ENCODE assay signal across 3 worm cellular contexts in the genomic region with DNA sequence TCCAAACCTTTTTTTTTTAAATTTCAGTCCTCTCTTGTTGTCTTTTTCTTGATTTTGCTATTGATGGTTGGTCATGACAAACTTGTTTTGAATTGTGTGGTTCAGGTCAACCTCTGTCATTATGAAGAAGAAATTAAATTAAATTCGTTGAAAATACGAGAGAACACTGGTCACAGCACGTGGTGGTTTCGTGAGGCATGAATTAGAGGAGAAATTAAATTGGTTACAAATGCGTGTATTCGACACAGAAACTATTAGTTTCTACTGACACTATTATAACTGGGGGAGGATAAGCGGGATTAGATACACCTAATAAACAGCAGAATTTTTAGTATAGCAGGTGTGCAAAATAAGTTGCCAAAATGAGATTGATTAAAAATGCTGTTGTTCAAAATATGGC.
TF ChIP-seq lines count a peak whose summit lies in the region.

No protein-coding gene starts in this region.

TF ChIP-seq in whole organism, L1 larva, 84 proteins besides CTCF, POLR2A, EP300 and RAD21:
- TF ChIP-seq hpl-2 (GFP tag; optimal IDR thresholded peaks at IDR 0.05; lab: Kevin White, UChicago) (no peak), ama-1 (optimal IDR thresholded peaks at IDR 0.05; lab: Kevin White, UChicago) (no peak), F16B12.6 (tag; optimal IDR thresholded peaks at IDR 0.05; lab: Kevin White, UChicago) (no peak), lin-14 (GFP tag; optimal IDR thresholded peaks at IDR 0.05; lab: Kevin White, UChicago) (no peak), dsc-1 (tag; optimal IDR thresholded peaks at IDR 0.05; lab: Kevin White, UChicago) (peak; percentile 78), nhr-90 (tag; optimal IDR thresholded peaks at IDR 0.05; lab: Kevin White, UChicago; ENCODE audit: poor library complexity) (no peak), tlp-1 (tag; optimal IDR thresholded peaks at IDR 0.05; lab: Kevin White, UChicago) (no peak)

TF ChIP-seq in whole organism, late embryonic, 69 proteins besides CTCF, POLR2A, EP300 and RAD21:
- TF ChIP-seq unc-42 (tag; optimal IDR thresholded peaks at IDR 0.05; lab: Kevin White, UChicago), result peak; percentile 68
- TF ChIP-seq T23F11.4 (GFP tag; optimal IDR thresholded peaks at IDR 0.05; lab: Kevin White, UChicago), result no peak

TF ChIP-seq in whole organism, mixed stage, embryonic, 35 proteins besides CTCF, POLR2A, EP300 and RAD21:
- no peak for TF ChIP-seq mls-2 (tag; optimal IDR thresholded peaks at IDR 0.05; lab: Kevin White, UChicago)
- no peak for TF ChIP-seq lsy-2 (tag; optimal IDR thresholded peaks at IDR 0.05; lab: Kevin White, UChicago)
- peak; percentile 87 for TF ChIP-seq ces-1 (GFP tag; optimal IDR thresholded peaks at IDR 0.05; lab: Kevin White, UChicago)
- no peak for TF ChIP-seq nhr-12 (tag; optimal IDR thresholded peaks at IDR 0.05; lab: Kevin White, UChicago)
- no peak for TF ChIP-seq ceh-83 (GFP tag; optimal IDR thresholded peaks at IDR 0.05; lab: Kevin White, UChicago)
- TF ChIP-seq M03D4.4 (tag; optimal IDR thresholded peaks at IDR 0.05; lab: Kevin White, UChicago), result no peak
- no peak for TF ChIP-seq hlh-1 (tag; optimal IDR thresholded peaks at IDR 0.05; lab: Kevin White, UChicago)
- TF ChIP-seq unc-39 (tag; optimal IDR thresholded peaks at IDR 0.05; lab: Kevin White, UChicago), result no peak
